Worm (Caenorhabditis elegans) whole organism, late embryonic: ENCODE results near the gene lite-1.
A peak's percentile ranks its signal among the peaks of the same experiment; 100 is the strongest.

Experiments
- C38D4.7 ChIP-seq: fragments of 200-800 bp; sonication (Bioruptor generic); optimal IDR thresholded peaks from 2 replicates; lab custom pipeline; 2018; ENCODE audit warnings: mild to moderate bottlenecking, missing genetic modification characterization, moderate library complexity, missing compliant biosample characterization
- F13H6.1 ChIP-seq: sonication (generic microtip); optimal IDR thresholded peaks from 2 replicates; lab custom pipeline; 2016; ENCODE audit warnings: missing genetic modification characterization, missing compliant biosample characterization
- K02D7.2 ChIP-seq: sonication (generic microtip); optimal IDR thresholded peaks from 2 replicates; lab custom pipeline; 2017; ENCODE audit warnings: mild to moderate bottlenecking, missing genetic modification characterization, missing compliant biosample characterization
- K09A11.1 ChIP-seq: sonication (generic microtip); optimal IDR thresholded peaks from 2 replicates; lab custom pipeline; 2017; ENCODE audit warnings: antibody characterized with exemption, mild to moderate bottlenecking, missing genetic modification characterization, missing compliant biosample characterization; ENCODE audit not compliant: insufficient read depth
- T23F11.4 ChIP-seq: fragments of 200-800 bp; sonication (Bioruptor generic); optimal IDR thresholded peaks from 2 replicates; lab custom pipeline; 2018; ENCODE audit warnings: mild to moderate bottlenecking, missing genetic modification characterization, missing compliant biosample characterization
- Y22D7AL.16 ChIP-seq: sonication (generic microtip); optimal IDR thresholded peaks from 2 replicates; lab custom pipeline; 2016; ENCODE audit warnings: missing genetic modification characterization, missing compliant biosample characterization
- ama-1 ChIP-seq: fragments of 150-350 bp; optimal IDR thresholded peaks from 2 replicates; lab custom pipeline; 2014
- ceh-14 ChIP-seq: sonication (generic microtip); optimal IDR thresholded peaks from 2 replicates; lab custom pipeline; 2016; ENCODE audit warnings: missing genotype, missing genetic modification characterization, missing compliant biosample characterization
- ceh-19 ChIP-seq: fragments of 200-800 bp; sonication (Bioruptor generic); optimal IDR thresholded peaks from 2 replicates; lab custom pipeline; 2018; ENCODE audit warnings: mild to moderate bottlenecking, missing genetic modification characterization, missing compliant biosample characterization
- ceh-2 ChIP-seq: sonication (generic microtip); optimal IDR thresholded peaks from 2 replicates; lab custom pipeline; 2016; ENCODE audit warnings: missing genotype, missing genetic modification characterization, missing compliant biosample characterization
- ceh-22 ChIP-seq: sonication (generic microtip); optimal IDR thresholded peaks from 2 replicates; lab custom pipeline; 2017; ENCODE audit warnings: missing biosample characterization, missing genetic modification characterization
- ceh-30 ChIP-seq: fragments of 150-350 bp; optimal IDR thresholded peaks from 2 replicates; lab custom pipeline; 2014; ENCODE audit warnings: missing biosample characterization, missing genetic modification characterization
- ceh-31 ChIP-seq: sonication (generic microtip); optimal IDR thresholded peaks from 2 replicates; lab custom pipeline; 2016; ENCODE audit warnings: missing genetic modification characterization, missing compliant biosample characterization
- ceh-34 ChIP-seq: sonication (generic microtip); optimal IDR thresholded peaks from 2 replicates; lab custom pipeline; 2016; ENCODE audit warnings: mild to moderate bottlenecking, missing genetic modification characterization, missing compliant biosample characterization
- ceh-48 ChIP-seq: sonication (generic microtip); optimal IDR thresholded peaks from 2 replicates; lab custom pipeline; 2016; ENCODE audit warnings: missing genetic modification characterization, inconsistent platforms, missing compliant biosample characterization
- ceh-6 ChIP-seq: fragments of 200-800 bp; sonication (Bioruptor generic); optimal IDR thresholded peaks from 2 replicates; lab custom pipeline; 2018; ENCODE audit warnings: mild to moderate bottlenecking, missing genetic modification characterization, missing compliant biosample characterization
- ceh-9 ChIP-seq: sonication (generic microtip); optimal IDR thresholded peaks from 2 replicates; lab custom pipeline; 2016; ENCODE audit warnings: mild to moderate bottlenecking, missing genetic modification characterization, inconsistent platforms, missing compliant biosample characterization
- che-1 ChIP-seq: sonication (generic microtip); optimal IDR thresholded peaks from 2 replicates; lab custom pipeline; 2016; ENCODE audit warnings: mild to moderate bottlenecking, missing genetic modification characterization, missing compliant biosample characterization
- dmd-4 ChIP-seq: sonication (generic microtip); optimal IDR thresholded peaks from 2 replicates; lab custom pipeline; 2016; ENCODE audit warnings: borderline replicate concordance, missing genetic modification characterization, missing compliant biosample characterization
- dve-1 ChIP-seq: sonication (generic microtip); optimal IDR thresholded peaks from 2 replicates; lab custom pipeline; 2017; ENCODE audit warnings: antibody characterized with exemption, mild to moderate bottlenecking, missing genetic modification characterization, missing compliant biosample characterization
- elt-2 ChIP-seq: sonication (generic microtip); optimal IDR thresholded peaks from 2 replicates; lab custom pipeline; 2016; ENCODE audit warnings: missing genetic modification reagents, missing genetic modification characterization, missing compliant biosample characterization
- elt-4 ChIP-seq: sonication (generic microtip); optimal IDR thresholded peaks from 2 replicates; lab custom pipeline; 2016; ENCODE audit warnings: missing genetic modification characterization, missing compliant biosample characterization
- eyg-1 ChIP-seq: sonication (generic microtip); optimal IDR thresholded peaks from 2 replicates; lab custom pipeline; 2016; ENCODE audit warnings: missing genotype, missing genetic modification characterization, missing compliant biosample characterization
- fax-1 ChIP-seq: sonication (generic microtip); optimal IDR thresholded peaks from 2 replicates; lab custom pipeline; 2016; ENCODE audit warnings: missing genotype, missing genetic modification characterization, missing compliant biosample characterization
- fkh-10 ChIP-seq: fragments of 150-350 bp; optimal IDR thresholded peaks from 2 replicates; lab custom pipeline; 2014; ENCODE audit warnings: missing biosample characterization, missing genetic modification reagents, missing genetic modification characterization
- fkh-6 ChIP-seq: sonication (generic microtip); optimal IDR thresholded peaks from 2 replicates; lab custom pipeline; 2016; ENCODE audit warnings: missing genetic modification characterization, missing compliant biosample characterization
- gmeb-2 ChIP-seq: sonication (generic microtip); optimal IDR thresholded peaks from 2 replicates; lab custom pipeline; 2016; ENCODE audit warnings: missing genetic modification characterization, inconsistent platforms, missing compliant biosample characterization
- hlh-13 ChIP-seq: fragments of 200-800 bp; sonication (Bioruptor generic); optimal IDR thresholded peaks from 2 replicates; lab custom pipeline; 2018; ENCODE audit warnings: mild to moderate bottlenecking, missing genetic modification characterization, missing compliant biosample characterization
- hlh-6 ChIP-seq: sonication (generic microtip); optimal IDR thresholded peaks from 2 replicates; lab custom pipeline; 2016; ENCODE audit warnings: missing genotype, missing genetic modification characterization, missing compliant biosample characterization
- hlh-8 ChIP-seq: sonication (generic microtip); optimal IDR thresholded peaks from 2 replicates; lab custom pipeline; 2016; ENCODE audit warnings: missing genotype, missing genetic modification characterization, missing compliant biosample characterization
- lim-6 ChIP-seq: sonication (generic microtip); optimal IDR thresholded peaks from 2 replicates; lab custom pipeline; 2016; ENCODE audit warnings: missing genetic modification characterization, missing compliant biosample characterization
- lin-11 ChIP-seq: fragments of 200-800 bp; sonication (Bioruptor generic); optimal IDR thresholded peaks from 2 replicates; lab custom pipeline; 2018; ENCODE audit warnings: mild to moderate bottlenecking, missing genetic modification characterization, missing compliant biosample characterization
- madf-2 ChIP-seq: sonication (generic microtip); optimal IDR thresholded peaks from 2 replicates; lab custom pipeline; 2017; ENCODE audit warnings: missing genetic modification characterization, missing compliant biosample characterization
- mec-3 ChIP-seq: sonication (generic microtip); optimal IDR thresholded peaks from 2 replicates; lab custom pipeline; 2016; ENCODE audit warnings: borderline replicate concordance, missing genetic modification characterization, missing compliant biosample characterization
- nhr-11 ChIP-seq: fragments of 150-350 bp; optimal IDR thresholded peaks from 2 replicates; lab custom pipeline; 2014; ENCODE audit warnings: missing biosample characterization, missing genetic modification characterization
- odd-2 ChIP-seq: sonication (generic microtip); optimal IDR thresholded peaks from 2 replicates; lab custom pipeline; 2017; ENCODE audit warnings: antibody characterized with exemption, mild to moderate bottlenecking, missing genetic modification characterization, missing compliant biosample characterization
- pat-9 ChIP-seq: fragments of 200-800 bp; sonication (Bioruptor generic); optimal IDR thresholded peaks from 2 replicates; lab custom pipeline; 2018; ENCODE audit warnings: mild to moderate bottlenecking, missing genetic modification characterization, moderate library complexity, missing compliant biosample characterization
- pax-1 ChIP-seq: fragments of 150-350 bp; optimal IDR thresholded peaks from 2 replicates; lab custom pipeline; 2014; ENCODE audit warnings: missing biosample characterization, missing genetic modification characterization
- pha-2 ChIP-seq: sonication (generic microtip); optimal IDR thresholded peaks from 2 replicates; lab custom pipeline; 2017; ENCODE audit warnings: mild to moderate bottlenecking, missing genetic modification characterization, missing compliant biosample characterization
- pha-4 ChIP-seq: fragments of 150-350 bp; optimal IDR thresholded peaks from 2 replicates; lab custom pipeline; 2018; ENCODE audit warnings: missing biosample characterization, missing genetic modification reagents, missing genetic modification characterization
- pqm-1 ChIP-seq: sonication (generic microtip); optimal IDR thresholded peaks from 2 replicates; lab custom pipeline; 2016; ENCODE audit warnings: missing genetic modification characterization, missing compliant biosample characterization
- ref-2 ChIP-seq: sonication (generic microtip); optimal IDR thresholded peaks from 2 replicates; lab custom pipeline; 2016; ENCODE audit warnings: missing genetic modification characterization, missing compliant biosample characterization
- sdc-2 ChIP-seq: sonication (generic microtip); optimal IDR thresholded peaks from 2 replicates; lab custom pipeline; 2016; ENCODE audit warnings: missing genotype, missing genetic modification characterization, missing compliant biosample characterization
- sox-2 ChIP-seq: fragments of 200-800 bp; sonication (Bioruptor generic); IDR thresholded peaks from 2 replicates; pipeline ENCODE4 v1.3.6; 2022; ENCODE audit warnings: missing genetic modification reagents, missing genetic modification characterization, missing compliant biosample characterization
- sox-4 ChIP-seq: sonication (generic microtip); optimal IDR thresholded peaks from 2 replicates; lab custom pipeline; 2017; ENCODE audit warnings: mild to moderate bottlenecking, missing genetic modification characterization, inconsistent platforms, missing compliant biosample characterization
- syd-9 ChIP-seq: sonication (generic microtip); optimal IDR thresholded peaks from 2 replicates; lab custom pipeline; 2016; ENCODE audit warnings: mild to moderate bottlenecking, missing genetic modification characterization, moderate library complexity, missing compliant biosample characterization
- tbx-2 ChIP-seq: sonication (generic microtip); optimal IDR thresholded peaks from 2 replicates; lab custom pipeline; 2016; ENCODE audit warnings: missing genetic modification characterization, missing compliant biosample characterization
- tbx-7 ChIP-seq: sonication (generic microtip); optimal IDR thresholded peaks from 2 replicates; lab custom pipeline; 2016; ENCODE audit warnings: missing genotype, missing genetic modification characterization, missing compliant biosample characterization
- ttx-3 ChIP-seq: sonication (generic microtip); optimal IDR thresholded peaks from 2 replicates; lab custom pipeline; 2016; ENCODE audit warnings: missing genetic modification reagents, missing genetic modification characterization, missing compliant biosample characterization
- unc-3 ChIP-seq, 2 experiments: fragments of 200-800 bp in 1 of 2; sonication (Bioruptor generic) in 1 of 2; sonication (generic microtip) in 1 of 2; conservative IDR thresholded peaks in 1 of 2; optimal IDR thresholded peaks in 1 of 2; 2 replicates each; pipeline versions ENCODE4 v1.3.6 to Lab custom; 2016 to 2022; ENCODE audit warnings: missing compliant biosample characterization in 2 of 2, missing genetic modification characterization in 2 of 2, missing genetic modification reagents in 1 of 2
- unc-42 ChIP-seq: sonication (generic microtip); optimal IDR thresholded peaks from 2 replicates; lab custom pipeline; 2016; ENCODE audit warnings: missing genotype, missing genetic modification characterization, missing compliant biosample characterization
- unc-86 ChIP-seq: sonication (generic microtip); optimal IDR thresholded peaks from 2 replicates; lab custom pipeline; 2016; ENCODE audit warnings: missing genetic modification characterization, missing compliant biosample characterization
- ztf-16 ChIP-seq: sonication (generic microtip); optimal IDR thresholded peaks from 2 replicates; lab custom pipeline; 2017; ENCODE audit warnings: missing genetic modification characterization, missing compliant biosample characterization

lite-1 gene

DNA sequence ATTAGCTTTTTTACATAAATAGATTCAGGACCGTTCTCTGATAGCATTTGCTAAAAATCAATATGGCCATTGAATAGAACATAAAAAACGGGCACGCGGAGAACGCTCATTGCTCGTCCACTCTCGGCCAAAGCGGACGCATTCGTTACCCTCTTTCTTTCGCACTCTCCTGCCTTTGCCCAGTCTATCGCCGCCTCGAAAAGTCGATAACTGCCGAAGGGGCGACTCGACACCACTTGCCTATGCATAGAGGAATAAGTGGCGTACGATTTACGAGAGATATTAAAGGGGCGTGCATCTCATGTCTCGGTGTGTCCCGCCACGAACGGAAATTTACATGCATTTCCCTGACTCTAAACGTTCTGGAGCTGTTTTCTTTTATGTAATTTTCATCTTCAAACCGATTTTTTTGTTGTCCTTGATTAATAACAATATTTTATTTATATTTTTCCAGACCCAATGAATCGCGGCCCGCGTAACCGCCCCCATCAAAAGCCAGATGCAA is 32.7 kb upstream of the lite-1 start, which contains the start of gene W05H9.4:
Gene W05H9.4, plus strand, starts transcription at position 455 of the 505 bp plus-strand sequence.
- TF ChIP-seq ztf-16 (tag; lab: Kevin White, UChicago) (no peak), sox-2 (GFP tag; lab: Robert Waterston, UW) (no peak), ceh-2 (tag; lab: Kevin White, UChicago) (no peak), fkh-10 (no peak), mec-3 (tag; lab: Kevin White, UChicago) (no peak), hlh-6 (no peak), F13H6.1 (tag; lab: Kevin White, UChicago) (no peak), lim-6 (tag; lab: Kevin White, UChicago) (no peak), T23F11.4 (GFP tag; lab: Kevin White, UChicago) (no peak), sdc-2 (tag; lab: Kevin White, UChicago) (peak; percentile 72), ceh-14 (no peak), elt-4 (tag; lab: Kevin White, UChicago) (no peak), syd-9 (tag; lab: Kevin White, UChicago) (no peak), K09A11.1 (no peak), gmeb-2 (tag; lab: Kevin White, UChicago) (no peak), elt-2 (tag; lab: Kevin White, UChicago) (no peak), ama-1 (lab: Kevin White, UChicago) (no peak), che-1 (tag; lab: Kevin White, UChicago) (no peak), ceh-19 (GFP tag; lab: Kevin White, UChicago) (no peak), eyg-1 (tag; lab: Kevin White, UChicago) (no peak), fax-1 (tag; lab: Kevin White, UChicago) (peak; percentile 4), unc-42 (tag; lab: Kevin White, UChicago) (peak; percentile 30), pha-2 (tag; lab: Kevin White, UChicago) (no peak), pqm-1 (tag; lab: Kevin White, UChicago) (no peak), C38D4.7 (no peak), pat-9 (tag; lab: Kevin White, UChicago) (no peak), nhr-11 (no peak), hlh-13 (GFP tag; lab: Kevin White, UChicago) (no peak), sox-4 (tag; lab: Kevin White, UChicago) (no peak), hlh-8 (peak; percentile 31), dve-1 (tag; lab: Kevin White, UChicago) (no peak), ceh-48 (tag; lab: Kevin White, UChicago) (peak; percentile 96), ceh-30 (tag; lab: Kevin White, UChicago) (no peak), ceh-31 (tag; lab: Kevin White, UChicago) (peak; percentile 59), tbx-2 (tag; lab: Kevin White, UChicago) (peak; percentile 48), dmd-4 (tag; lab: Kevin White, UChicago) (no peak), fkh-6 (tag; lab: Kevin White, UChicago) (no peak), odd-2 (tag; lab: Kevin White, UChicago) (no peak), unc-86 (tag; lab: Kevin White, UChicago) (no peak), pax-1 (no peak), lin-11 (tag; lab: Kevin White, UChicago) (no peak), ref-2 (tag; lab: Kevin White, UChicago) (peak; percentile 38), ceh-22 (no peak), unc-3 (GFP tag; conservative IDR thresholded peaks at IDR 0.05; lab: Robert Waterston, UW) (no peak), unc-3 (tag; optimal IDR thresholded peaks at IDR 0.05; lab: Kevin White, UChicago) (no peak), ceh-34 (tag; lab: Kevin White, UChicago) (peak; percentile 43), ttx-3 (tag; lab: Kevin White, UChicago) (no peak), ceh-6 (GFP tag; lab: Kevin White, UChicago) (no peak), tbx-7 (tag; lab: Kevin White, UChicago) (no peak), madf-2 (tag; lab: Kevin White, UChicago) (no peak), ceh-9 (tag; lab: Kevin White, UChicago) (no peak), pha-4 (tag; lab: Kevin White, UChicago) (no peak), K02D7.2 (no peak), Y22D7AL.16 (tag; lab: Kevin White, UChicago) (no peak)
